Fruit fly (Drosophila melanogaster) whole organism, wandering third instar larva: ENCODE measurements around the gene Tdrd3.

Experiments
- OdsH ChIP-seq: fragments of 200-800 bp; sonication (Bioruptor generic); optimal IDR thresholded peaks from 2 replicates; lab custom pipeline; 2016; ENCODE audit warnings: missing biosample characterization, mild to moderate bottlenecking, missing genetic modification characterization
- Rel ChIP-seq, 2 experiments: fragments of 200-800 bp; sonication (Bioruptor generic) in 1 of 2; optimal IDR thresholded peaks; 2 replicates in 1 of 2; 3 replicates in 1 of 2; lab custom pipeline; 2016 to 2019; ENCODE audit warnings: mild to moderate bottlenecking in 2 of 2, missing biosample characterization in 2 of 2, missing genetic modification characterization in 2 of 2, moderate library complexity in 1 of 2
- ey ChIP-seq: fragments of 200-800 bp; sonication (Bioruptor generic); optimal IDR thresholded peaks from 2 replicates; lab custom pipeline; 2016; ENCODE audit warnings: missing biosample characterization, missing genetic modification characterization
- fru ChIP-seq: fragments of 200-800 bp; sonication (Bioruptor generic); optimal IDR thresholded peaks from 3 replicates; lab custom pipeline; 2016; ENCODE audit warnings: missing biosample characterization, mild to moderate bottlenecking, missing genetic modification characterization
- h ChIP-seq: fragments of 200-800 bp; sonication (Bioruptor generic); optimal IDR thresholded peaks from 3 replicates; lab custom pipeline; 2016; ENCODE audit warnings: missing biosample characterization, mild to moderate bottlenecking, missing genetic modification characterization
- lola ChIP-seq: fragments of >200 bp; optimal IDR thresholded peaks from 2 replicates; lab custom pipeline; 2017; ENCODE audit warnings: missing biosample characterization, missing genetic modification characterization
- pan ChIP-seq: fragments of >200 bp; optimal IDR thresholded peaks from 2 replicates; lab custom pipeline; 2017
- usp ChIP-seq: fragments of >200 bp; optimal IDR thresholded peaks from 2 replicates; lab custom pipeline; 2017; ENCODE audit warnings: missing biosample characterization, missing genetic modification characterization

DNA sequence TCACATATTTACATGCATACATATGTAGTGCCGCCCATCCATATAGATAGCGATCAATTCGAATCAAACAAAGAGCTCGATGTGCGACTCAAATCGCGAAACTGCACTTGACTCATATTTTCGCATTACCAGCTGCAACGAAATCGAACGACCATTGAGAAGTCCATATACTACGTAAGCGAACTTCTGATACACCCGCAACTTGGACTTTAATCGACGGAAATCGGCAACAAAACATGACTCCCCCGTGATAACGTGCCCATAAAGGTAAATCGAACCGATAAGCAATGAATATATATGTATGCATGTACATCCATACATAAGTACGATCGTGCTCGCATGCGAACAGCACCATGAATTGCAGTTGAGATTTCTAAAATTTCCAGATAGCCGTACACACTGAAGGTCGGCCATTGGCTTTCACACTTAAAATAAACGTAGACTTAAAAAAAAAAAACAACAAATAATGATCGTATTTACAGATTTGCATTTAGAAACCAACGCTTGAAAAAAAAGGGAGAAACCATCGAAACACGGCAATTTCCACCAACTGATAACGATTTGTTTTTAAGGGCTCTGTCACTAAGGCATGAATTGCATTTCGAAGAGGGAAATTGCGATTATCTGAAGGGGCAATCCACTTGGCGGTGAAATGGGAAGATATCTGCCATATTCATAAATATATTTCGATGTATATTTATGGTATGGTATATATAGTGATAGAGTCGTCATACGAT, 3.8 kb upstream of the Tdrd3 start:
- TF ChIP-seq OdsH (GFP tag; lab: Kevin White, UChicago) (no peak), lola (GFP tag; lab: Kevin White, UChicago) (no peak), Rel (GFP tag; optimal IDR thresholded peaks at IDR 0.05; lab: Kevin White, UChicago) (no peak), Rel (tag; optimal IDR thresholded peaks at IDR 0.05; lab: Kevin White, UChicago) (peak; percentile 29), ey (no peak), fru (GFP tag; lab: Kevin White, UChicago) (no peak), usp (no peak), h (GFP tag; lab: Kevin White, UChicago) (no peak), pan (lab: Kevin White, UChicago) (no peak)
